Fruit fly (Drosophila melanogaster) whole organism, embryonic: ENCODE measurements around the gene CG3368.

Source experiments
- BEAF-32 ChIP-seq: fragments of 200-800 bp; sonication (Bioruptor generic); optimal IDR thresholded peaks from 3 replicates; lab custom pipeline; 2017; ENCODE audit warnings: missing biosample characterization, missing genetic modification characterization, mild to moderate bottlenecking, moderate library complexity, missing genetic modification reagents
- Bgb ChIP-seq: fragments of 200-800 bp; sonication (Bioruptor generic); IDR thresholded peaks from 2 replicates; pipeline ENCODE4 v1.3.6; 2022; ENCODE audit warnings: missing biosample characterization, missing genetic modification characterization; ENCODE audit not compliant: partially characterized antibody
- CG11398 ChIP-seq: fragments of 200-800 bp; sonication (Bioruptor generic); optimal IDR thresholded peaks from 2 replicates; lab custom pipeline; 2016; ENCODE audit warnings: missing biosample characterization, missing genetic modification characterization
- CG12299 ChIP-seq: fragments of 200-800 bp; sonication (Bioruptor generic); optimal IDR thresholded peaks from 2 replicates; lab custom pipeline; 2018; ENCODE audit warnings: missing biosample characterization, mild to moderate bottlenecking, missing genetic modification characterization
- CG12744 ChIP-seq: fragments of 200-800 bp; sonication (Bioruptor generic); optimal IDR thresholded peaks from 2 replicates; lab custom pipeline; 2016; ENCODE audit warnings: missing biosample characterization, missing genetic modification characterization
- CG13775 ChIP-seq: fragments of 200-800 bp; sonication (Bioruptor generic); optimal IDR thresholded peaks from 3 replicates; lab custom pipeline; 2017; ENCODE audit warnings: missing biosample characterization, mild to moderate bottlenecking, missing genetic modification characterization
- CG14667 ChIP-seq: fragments of 200-800 bp; sonication (Bioruptor generic); IDR thresholded peaks from 2 replicates; pipeline ENCODE4 v1.3.6; 2022; ENCODE audit warnings: missing biosample characterization, missing genetic modification characterization
- CG17359 ChIP-seq: fragments of 200-800 bp; sonication (Bioruptor generic); optimal IDR thresholded peaks from 3 replicates; lab custom pipeline; 2018; ENCODE audit warnings: missing biosample characterization, mild to moderate bottlenecking, missing genetic modification characterization, moderate library complexity
- CG18599 ChIP-seq: fragments of 200-800 bp; sonication (Bioruptor generic); optimal IDR thresholded peaks from 3 replicates; lab custom pipeline; 2017; ENCODE audit warnings: missing biosample characterization, missing genetic modification characterization, mild to moderate bottlenecking, moderate library complexity, missing genetic modification reagents
- CG31441 ChIP-seq: fragments of 200-800 bp; sonication (Bioruptor generic); IDR thresholded peaks from 2 replicates; pipeline ENCODE4 v1.3.6; 2022; ENCODE audit warnings: missing biosample characterization, missing genetic modification characterization
- CG34422 ChIP-seq: fragments of 200-800 bp; sonication (Bioruptor generic); IDR thresholded peaks from 3 replicates; pipeline ENCODE4 v1.3.6; 2022; ENCODE audit warnings: missing biosample characterization, missing genetic modification characterization
- CG3995 ChIP-seq: fragments of 200-800 bp; sonication (Bioruptor generic); optimal IDR thresholded peaks from 3 replicates; lab custom pipeline; 2016; ENCODE audit warnings: missing biosample characterization, missing genetic modification characterization
- CG42726 ChIP-seq: fragments of 200-800 bp; sonication (Bioruptor generic); IDR thresholded peaks from 2 replicates; pipeline ENCODE4 v1.3.6; 2022; ENCODE audit warnings: missing biosample characterization, missing genetic modification characterization; ENCODE audit not compliant: partially characterized antibody
- CG4404 ChIP-seq: fragments of 200-800 bp; sonication (Bioruptor generic); IDR thresholded peaks from 2 replicates; pipeline ENCODE4 v1.3.6; 2022; ENCODE audit warnings: missing biosample characterization, missing genetic modification characterization
- CG4707 ChIP-seq: fragments of 200-800 bp; sonication (Bioruptor generic); optimal IDR thresholded peaks from 2 replicates; lab custom pipeline; 2018; ENCODE audit warnings: missing biosample characterization, mild to moderate bottlenecking, missing genetic modification characterization, moderate library complexity
- CG6683 ChIP-seq: fragments of 200-800 bp; sonication (Bioruptor generic); optimal IDR thresholded peaks from 2 replicates; lab custom pipeline; 2017; ENCODE audit warnings: missing biosample characterization, mild to moderate bottlenecking, missing genetic modification characterization, missing genetic modification reagents
- CG7928 ChIP-seq: fragments of 200-800 bp; sonication (Bioruptor generic); optimal IDR thresholded peaks from 2 replicates; lab custom pipeline; 2017; ENCODE audit warnings: missing biosample characterization, mild to moderate bottlenecking, missing genetic modification characterization
- CG8281 ChIP-seq: fragments of 200-800 bp; sonication (Bioruptor generic); optimal IDR thresholded peaks from 2 replicates; lab custom pipeline; 2018; ENCODE audit warnings: missing biosample characterization, mild to moderate bottlenecking, missing genetic modification characterization, moderate library complexity
- CG8944 ChIP-seq: fragments of 200-800 bp; sonication (Bioruptor generic); optimal IDR thresholded peaks from 3 replicates; lab custom pipeline; 2016; ENCODE audit warnings: missing biosample characterization, missing genetic modification characterization
- CG9609 ChIP-seq: fragments of 200-800 bp; sonication (Bioruptor generic); optimal IDR thresholded peaks from 3 replicates; lab custom pipeline; 2016; ENCODE audit warnings: missing biosample characterization, missing genetic modification characterization
- CHES-1-like ChIP-seq: fragments of 200-800 bp; sonication (Bioruptor generic); optimal IDR thresholded peaks from 2 replicates; lab custom pipeline; 2016; ENCODE audit warnings: missing biosample characterization, missing genetic modification characterization
- D19B ChIP-seq: fragments of 200-800 bp; sonication (Bioruptor generic); optimal IDR thresholded peaks from 2 replicates; lab custom pipeline; 2017; ENCODE audit warnings: missing biosample characterization, mild to moderate bottlenecking, missing genetic modification characterization
- Dbx ChIP-seq: fragments of 200-800 bp; sonication (Bioruptor generic); IDR thresholded peaks from 3 replicates; pipeline ENCODE4 v1.3.6; 2022; ENCODE audit warnings: missing biosample characterization, missing genetic modification characterization
- Dp ChIP-seq: fragments of 200-800 bp; sonication (Bioruptor generic); optimal IDR thresholded peaks from 2 replicates; lab custom pipeline; 2018; ENCODE audit warnings: missing biosample characterization, mild to moderate bottlenecking, missing genetic modification characterization, moderate library complexity
- Dref ChIP-seq: fragments of 200-800 bp; sonication (Bioruptor generic); IDR thresholded peaks from 2 replicates; pipeline ENCODE4 v1.3.6; 2022; ENCODE audit warnings: missing biosample characterization, missing genetic modification characterization
- HLH54F ChIP-seq: fragments of 200-800 bp; sonication (Bioruptor generic); optimal IDR thresholded peaks from 3 replicates; lab custom pipeline; 2016; ENCODE audit warnings: missing biosample characterization, missing genetic modification characterization
- Jarid2 ChIP-seq: fragments of 200-800 bp; sonication (Bioruptor generic); optimal IDR thresholded peaks from 3 replicates; lab custom pipeline; 2017; ENCODE audit warnings: mild to moderate bottlenecking, missing biosample characterization, missing genetic modification reagents, missing genetic modification characterization
- Kr ChIP-seq: fragments of 200-800 bp; sonication (Bioruptor generic); optimal IDR thresholded peaks from 2 replicates; lab custom pipeline; 2017; ENCODE audit warnings: missing biosample characterization, mild to moderate bottlenecking, missing genetic modification characterization
- Mad ChIP-seq: fragments of 200-800 bp; sonication (Bioruptor generic); optimal IDR thresholded peaks from 2 replicates; lab custom pipeline; 2016; ENCODE audit warnings: missing biosample characterization, missing genetic modification characterization
- Rx ChIP-seq: fragments of 200-800 bp; sonication (Bioruptor generic); IDR thresholded peaks from 2 replicates; pipeline ENCODE4 v1.3.6; 2022; ENCODE audit warnings: missing biosample characterization, missing genetic modification characterization
- Six4 ChIP-seq: fragments of 200-800 bp; sonication (Bioruptor generic); optimal IDR thresholded peaks from 2 replicates; lab custom pipeline; 2016; ENCODE audit warnings: missing biosample characterization, missing genetic modification characterization
- TFAM ChIP-seq: fragments of 200-800 bp; sonication (Bioruptor generic); optimal IDR thresholded peaks from 2 replicates; lab custom pipeline; 2017; ENCODE audit warnings: missing biosample characterization, missing genetic modification characterization, inconsistent platforms
- Vsx1 ChIP-seq: fragments of 200-800 bp; sonication (Bioruptor generic); optimal IDR thresholded peaks from 2 replicates; lab custom pipeline; 2017; ENCODE audit warnings: missing biosample characterization, mild to moderate bottlenecking, missing genetic modification characterization, missing genetic modification reagents
- al ChIP-seq: fragments of 200-800 bp; sonication (Bioruptor generic); IDR thresholded peaks from 2 replicates; pipeline ENCODE4 v1.3.6; 2022; ENCODE audit warnings: missing biosample characterization, missing genetic modification characterization
- ara ChIP-seq: fragments of 200-800 bp; sonication (Bioruptor generic); IDR thresholded peaks from 2 replicates; pipeline ENCODE4 v1.3.6; 2022; ENCODE audit warnings: missing biosample characterization, missing genetic modification characterization
- bbx ChIP-seq: fragments of 200-800 bp; sonication (Bioruptor generic); IDR thresholded peaks from 2 replicates; pipeline ENCODE4 v1.3.6; 2022; ENCODE audit warnings: missing biosample characterization, missing genetic modification characterization; ENCODE audit not compliant: partially characterized antibody
- chm ChIP-seq: fragments of 200-800 bp; sonication (Bioruptor generic); IDR thresholded peaks from 2 replicates; pipeline ENCODE4 v1.3.6; 2022; ENCODE audit warnings: missing biosample characterization, missing genetic modification characterization
- ewg ChIP-seq: fragments of 200-800 bp; sonication (Bioruptor generic); optimal IDR thresholded peaks from 3 replicates; lab custom pipeline; 2017; ENCODE audit warnings: mild to moderate bottlenecking, missing biosample characterization, missing genetic modification reagents, missing genetic modification characterization
- fd64A ChIP-seq: fragments of 200-800 bp; sonication (Bioruptor generic); optimal IDR thresholded peaks from 3 replicates; lab custom pipeline; 2018; ENCODE audit warnings: missing biosample characterization, mild to moderate bottlenecking, missing genetic modification characterization
- gsb ChIP-seq: fragments of 200-800 bp; sonication (Bioruptor generic); IDR thresholded peaks from 2 replicates; pipeline ENCODE4 v1.3.6; 2022; ENCODE audit warnings: missing biosample characterization, missing genetic modification characterization
- hb ChIP-seq: fragments of 200-800 bp; sonication (Bioruptor generic); IDR thresholded peaks from 3 replicates; pipeline ENCODE4 v1.3.6; 2022; ENCODE audit warnings: missing biosample characterization, missing genetic modification characterization; ENCODE audit not compliant: partially characterized antibody
- lab ChIP-seq: fragments of 200-800 bp; sonication (Bioruptor generic); optimal IDR thresholded peaks from 3 replicates; lab custom pipeline; 2017; ENCODE audit warnings: missing biosample characterization, missing genetic modification characterization, mild to moderate bottlenecking, moderate library complexity, missing genetic modification reagents
- mld ChIP-seq: fragments of 200-800 bp; sonication (Bioruptor generic); IDR thresholded peaks from 3 replicates; pipeline ENCODE4 v1.3.6; 2022; ENCODE audit warnings: missing biosample characterization, missing genetic modification characterization; ENCODE audit not compliant: partially characterized antibody
- nerfin-2 ChIP-seq: fragments of 200-800 bp; sonication (Bioruptor generic); IDR thresholded peaks from 2 replicates; pipeline ENCODE4 v1.3.6; 2022; ENCODE audit warnings: missing biosample characterization, missing genetic modification characterization; ENCODE audit not compliant: partially characterized antibody
- nom ChIP-seq: fragments of 200-800 bp; sonication (Bioruptor generic); optimal IDR thresholded peaks from 2 replicates; lab custom pipeline; 2017; ENCODE audit warnings: missing biosample characterization, missing genetic modification characterization, mild to moderate bottlenecking, moderate library complexity, missing genetic modification reagents
- pzg ChIP-seq: fragments of 200-800 bp; sonication (Bioruptor generic); optimal IDR thresholded peaks from 3 replicates; lab custom pipeline; 2018; ENCODE audit warnings: missing biosample characterization, mild to moderate bottlenecking, missing genetic modification characterization, moderate library complexity
- ro ChIP-seq: fragments of 200-800 bp; sonication (Bioruptor generic); IDR thresholded peaks from 2 replicates; pipeline ENCODE4 v1.3.6; 2022; ENCODE audit warnings: missing biosample characterization, missing genetic modification characterization
- sima ChIP-seq: fragments of 200-800 bp; sonication (Bioruptor generic); optimal IDR thresholded peaks from 2 replicates; lab custom pipeline; 2016; ENCODE audit warnings: missing biosample characterization, missing genetic modification characterization
- slp2 ChIP-seq: fragments of 200-800 bp; sonication (Bioruptor generic); optimal IDR thresholded peaks from 2 replicates; lab custom pipeline; 2016; ENCODE audit warnings: missing biosample characterization, missing genetic modification characterization
- vnd ChIP-seq: fragments of 200-800 bp; sonication (Bioruptor generic); IDR thresholded peaks from 3 replicates; pipeline ENCODE4 v1.3.6; 2022; ENCODE audit warnings: missing biosample characterization, missing genetic modification characterization; ENCODE audit not compliant: partially characterized antibody

Gene CG3368

dm6 chr3R:27283645-27284044 is at the start of gene CG3368 (continued):
- TF ChIP-seq vnd (GFP tag; lab: Robert Waterston, UW) (peak; percentile 58; the same call in 2 of the 3 replicates), ro (GFP tag; lab: Robert Waterston, UW) (no peak), pzg (GFP tag; lab: Kevin White, UChicago) (peak; percentile 49), CG13775 (GFP tag; lab: Kevin White, UChicago) (no peak), CHES-1-like (GFP tag; lab: Kevin White, UChicago) (no peak), nerfin-2 (GFP tag; lab: Robert Waterston, UW) (peak; percentile 84), gsb (GFP tag; lab: Robert Waterston, UW) (no peak), chm (GFP tag; lab: Robert Waterston, UW) (no peak), Vsx1 (GFP tag; lab: Kevin White, UChicago) (no peak), CG8281 (no peak), Mad (GFP tag; lab: Kevin White, UChicago) (no peak), lab (GFP tag; lab: Kevin White, UChicago) (no peak), CG31441 (GFP tag; lab: Robert Waterston, UW) (no peak), ara (GFP tag; lab: Robert Waterston, UW) (no peak), Dbx (no peak), Rx (GFP tag; lab: Robert Waterston, UW) (no peak), CG17359 (no peak), TFAM (GFP tag; lab: Kevin White, UChicago) (no peak), Six4 (GFP tag; lab: Kevin White, UChicago) (no peak), CG18599 (GFP tag; lab: Kevin White, UChicago) (no peak), Dp (peak; percentile 59), fd64A (GFP tag; lab: Kevin White, UChicago) (no peak), CG6683 (GFP tag; lab: Kevin White, UChicago) (no peak), hb (GFP tag; lab: Robert Waterston, UW) (peak; percentile 62; the same call in 2 of the 3 replicates), CG12299 (tag; lab: Kevin White, UChicago) (no peak), mld (GFP tag; lab: Robert Waterston, UW) (peak; percentile 55; the same call in 1 of the 3 replicates), CG11398 (GFP tag; lab: Kevin White, UChicago) (no peak), nom (no peak), CG9609 (no peak), D19B (GFP tag; lab: Kevin White, UChicago) (no peak), bbx (GFP tag; lab: Robert Waterston, UW) (peak; percentile 70), CG14667 (GFP tag; lab: Robert Waterston, UW) (no peak), CG4707 (GFP tag; lab: Kevin White, UChicago) (no peak), slp2 (GFP tag; lab: Kevin White, UChicago) (no peak), ewg (GFP tag; lab: Kevin White, UChicago) (no peak), Jarid2 (no peak), CG7928 (GFP tag; lab: Kevin White, UChicago) (peak; percentile 93), Kr (GFP tag; lab: Kevin White, UChicago) (no peak), HLH54F (no peak), BEAF-32 (peak; percentile 45), CG8944 (GFP tag; lab: Kevin White, UChicago) (no peak), CG3995 (GFP tag; lab: Kevin White, UChicago) (no peak), CG12744 (GFP tag; lab: Kevin White, UChicago) (no peak), CG4404 (GFP tag; lab: Robert Waterston, UW) (no peak), al (GFP tag; lab: Robert Waterston, UW) (no peak), sima (GFP tag; lab: Kevin White, UChicago) (no peak), CG42726 (GFP tag; lab: Robert Waterston, UW) (0 out of 2 replicates have a peak, but pooled peaks have one; percentile 41), Bgb (GFP tag; lab: Robert Waterston, UW) (peak; percentile 71), Dref (GFP tag; lab: Robert Waterston, UW) (peak; percentile 85), CG34422 (peak; percentile 30; the same call in 1 of the 3 replicates)
